Worm (Caenorhabditis elegans) whole organism, mixed stage, embryonic: ENCODE data around the gene pqn-70.

ENCODE experiments used
- bed-3 ChIP-seq: fragments of 200-800 bp; sonication (Bioruptor generic); optimal IDR thresholded peaks from 3 replicates; lab custom pipeline; 2018; ENCODE audit warnings: mild to moderate bottlenecking, missing genetic modification characterization, moderate library complexity, missing compliant biosample characterization
- drap-1 ChIP-seq: fragments of 200-800 bp; sonication (Bioruptor generic); optimal IDR thresholded peaks from 3 replicates; lab custom pipeline; 2018; ENCODE audit warnings: mild to moderate bottlenecking, missing genetic modification characterization, missing compliant biosample characterization
- unc-62 ChIP-seq: fragments of 150-350 bp; optimal IDR thresholded peaks from 2 replicates; lab custom pipeline; 2014; ENCODE audit warnings: missing biosample characterization, missing genetic modification reagents, missing genetic modification characterization

ce11 chrV:11228653-11229173 lies at the start of gene pqn-70:
- no peak for TF ChIP-seq bed-3 (GFP tag; lab: Kevin White, UChicago)
- TF ChIP-seq drap-1 (GFP tag; lab: Kevin White, UChicago) = peak; percentile 28
- TF ChIP-seq unc-62 (GFP tag; lab: Kevin White, UChicago) = no peak
